Worm (Caenorhabditis elegans): ENCODE data around the gene irld-48.
A peak's percentile ranks its signal among the peaks of the same experiment; 100 is the strongest.

irld-48 gene

ce11 chrII:2920817-2921458 is 34.9 kb upstream of the irld-48 start:
- TF ChIP-seq lin-13 (GFP tag; optimal IDR thresholded peaks at IDR 0.05) = peak; percentile 4
- TF ChIP-seq unc-98 (GFP tag; IDR thresholded peaks at IDR 0.05) = 0 out of 2 replicates have a peak, but pooled peaks have one; percentile 34
- TF ChIP-seq dpl-1 (GFP tag; optimal IDR thresholded peaks at IDR 0.05) = peak; percentile 22 to 52 (median 44)
- peak; percentile 85 for TF ChIP-seq lin-14 (GFP tag; optimal IDR thresholded peaks at IDR 0.05)
- no peak for TF ChIP-seq sptf-1 (tag; optimal IDR thresholded peaks at IDR 0.05)
- no peak for TF ChIP-seq C34B4.2 (tag; optimal IDR thresholded peaks at IDR 0.05)
- no peak for TF ChIP-seq ceh-63 (GFP tag; optimal IDR thresholded peaks at IDR 0.05)
- peak; percentile 79 for TF ChIP-seq fkh-8 (tag; optimal IDR thresholded peaks at IDR 0.05)
- peak; percentile 80 for TF ChIP-seq skn-1 (tag; optimal IDR thresholded peaks at IDR 0.05)
- peak; percentile 32 for TF ChIP-seq isw-1 (GFP tag; IDR thresholded peaks at IDR 0.05)
- TF ChIP-seq lin-15B (tag; optimal IDR thresholded peaks at IDR 0.05) = no peak
- TF ChIP-seq nhr-19 (GFP tag; conservative IDR thresholded peaks at IDR 0.05) = no peak; the same call in none of the 2 replicates
- TF ChIP-seq unc-62 (GFP tag; optimal IDR thresholded peaks at IDR 0.05) = no peak
- TF ChIP-seq Y116A8C.19 (tag; optimal IDR thresholded peaks at IDR 0.05; ENCODE audit: borderline replicate concordance) = no peak
- TF ChIP-seq nhr-12 (tag; optimal IDR thresholded peaks at IDR 0.05) = no peak
- TF ChIP-seq efl-1 (optimal IDR thresholded peaks at IDR 0.05) = peak; percentile 74 to 86
- TF ChIP-seq efl-1 (GFP tag; optimal IDR thresholded peaks at IDR 0.05 in 1 of 2) = peak; percentile 62 to 92
- no peak for TF ChIP-seq tlp-1 (tag; optimal IDR thresholded peaks at IDR 0.05)
- TF ChIP-seq nhr-76 (tag; optimal IDR thresholded peaks at IDR 0.05) = no peak
- TF ChIP-seq rnt-1 (tag; optimal IDR thresholded peaks at IDR 0.05) = no peak
- no peak for TF ChIP-seq aly-2 (tag; optimal IDR thresholded peaks at IDR 0.05)
- TF ChIP-seq nhr-84 (tag; optimal IDR thresholded peaks at IDR 0.05) = no peak
- no peak for TF ChIP-seq aha-1 (tag; optimal IDR thresholded peaks at IDR 0.05)
- no peak for TF ChIP-seq F16B12.6 (tag; optimal IDR thresholded peaks at IDR 0.05)
- TF ChIP-seq egl-27 (tag; optimal IDR thresholded peaks at IDR 0.05) = no peak
- no peak for TF ChIP-seq hlh-17 (GFP tag; optimal IDR thresholded peaks at IDR 0.05; ENCODE audit: borderline replicate concordance)
- TF ChIP-seq pax-3 (tag; optimal IDR thresholded peaks at IDR 0.05) = peak; percentile 54
- peak; percentile 51 for TF ChIP-seq xbp-1 (tag; optimal IDR thresholded peaks at IDR 0.05)
- no peak for TF ChIP-seq ceh-90 (tag; optimal IDR thresholded peaks at IDR 0.05)
- no peak for TF ChIP-seq blmp-1 (tag; optimal IDR thresholded peaks at IDR 0.05)
- TF ChIP-seq lir-3 (tag; optimal IDR thresholded peaks at IDR 0.05; ENCODE audit: poor library complexity) = no peak
- peak in 2 of 3 experiments; percentile 35 to 55 for TF ChIP-seq ceh-82 (tag; optimal IDR thresholded peaks at IDR 0.05)
- TF ChIP-seq irx-1 (tag; optimal IDR thresholded peaks at IDR 0.05) = peak; percentile 7
- TF ChIP-seq ces-1 (GFP tag; optimal IDR thresholded peaks at IDR 0.05) = no peak
- no peak for TF ChIP-seq vab-15 (tag; optimal IDR thresholded peaks at IDR 0.05)
- peak; percentile 67 for TF ChIP-seq swsn-7 (tag; optimal IDR thresholded peaks at IDR 0.05)
- TF ChIP-seq unc-130 (tag; optimal IDR thresholded peaks at IDR 0.05) = no peak
- TF ChIP-seq hpl-2 (GFP tag; optimal IDR thresholded peaks at IDR 0.05) = no peak
- peak; percentile 13 for TF ChIP-seq C04F5.9 (tag; optimal IDR thresholded peaks at IDR 0.05)
- peak; percentile 21 for TF ChIP-seq nhr-90 (tag; optimal IDR thresholded peaks at IDR 0.05; ENCODE audit: poor library complexity)
- no peak for TF ChIP-seq mab-9 (GFP tag; IDR thresholded peaks at IDR 0.05)
- TF ChIP-seq unc-30 (tag; optimal IDR thresholded peaks at IDR 0.05) = no peak
- no peak for TF ChIP-seq nhr-237 (tag; optimal IDR thresholded peaks at IDR 0.05)
- TF ChIP-seq nhr-77 (tag; optimal IDR thresholded peaks at IDR 0.05) = no peak
- peak; percentile 36 for TF ChIP-seq snpc-4 (tag; optimal IDR thresholded peaks at IDR 0.05)
- peak; percentile 79 for TF ChIP-seq nhr-71 (tag; optimal IDR thresholded peaks at IDR 0.05)
- TF ChIP-seq nhr-11 (tag; optimal IDR thresholded peaks at IDR 0.05) = peak; percentile 24
- TF ChIP-seq ama-1 (optimal IDR thresholded peaks at IDR 0.05) = no peak
- TF ChIP-seq jun-1 (tag; optimal IDR thresholded peaks at IDR 0.05) = peak; percentile 49
- TF ChIP-seq sup-37 (GFP tag; optimal IDR thresholded peaks at IDR 0.05) = no peak
- TF ChIP-seq mep-1 (tag; optimal IDR thresholded peaks at IDR 0.05) = peak; percentile 72
- peak; percentile 34 for TF ChIP-seq unc-86 (tag; optimal IDR thresholded peaks at IDR 0.05)
- TF ChIP-seq fkh-4 (tag; optimal IDR thresholded peaks at IDR 0.05; ENCODE audit: borderline replicate concordance) = no peak
